Worm (Caenorhabditis elegans) whole organism, L3 larva: Measurements from ENCODE around the gene ndab-2.

Experiments
- R02D3.7 ChIP-seq: fragments of 150-350 bp; optimal IDR thresholded peaks from 2 replicates; lab custom pipeline; 2014; ENCODE audit warnings: missing biosample characterization, missing genetic modification characterization
- ZK546.5 ChIP-seq: sonication (generic microtip); optimal IDR thresholded peaks from 2 replicates; lab custom pipeline; 2017; ENCODE audit warnings: missing biosample characterization, missing genetic modification characterization
- aly-2 ChIP-seq: fragments of 150-350 bp; optimal IDR thresholded peaks from 2 replicates; lab custom pipeline; 2014; ENCODE audit warnings: missing biosample characterization, missing genetic modification characterization
- ama-1 ChIP-seq: fragments of 150-350 bp; optimal IDR thresholded peaks from 2 replicates; lab custom pipeline; 2018
- ceh-16 ChIP-seq: sonication (generic microtip); optimal IDR thresholded peaks from 2 replicates; lab custom pipeline; 2017; ENCODE audit warnings: missing biosample characterization, missing genetic modification characterization
- ceh-28 ChIP-seq: fragments of 150-350 bp; optimal IDR thresholded peaks from 2 replicates; lab custom pipeline; 2014; ENCODE audit warnings: missing biosample characterization, missing genetic modification reagents, missing genetic modification characterization
- ceh-82 ChIP-seq: fragments of 150-350 bp; optimal IDR thresholded peaks from 2 replicates; lab custom pipeline; 2014; ENCODE audit warnings: missing biosample characterization, missing genetic modification characterization
- ceh-9 ChIP-seq: sonication (generic microtip); optimal IDR thresholded peaks from 2 replicates; lab custom pipeline; 2018; ENCODE audit warnings: missing biosample characterization, missing genetic modification characterization
- daf-12 ChIP-seq: fragments of 150-350 bp; optimal IDR thresholded peaks from 2 replicates; lab custom pipeline; 2014; ENCODE audit warnings: missing biosample characterization, missing genetic modification reagents, missing genetic modification characterization
- egl-27 ChIP-seq: sonication (generic microtip); optimal IDR thresholded peaks from 4 replicates; lab custom pipeline; 2017; ENCODE audit warnings: missing biosample characterization, missing genetic modification reagents, missing genetic modification characterization
- egl-5 ChIP-seq: fragments of 150-350 bp; optimal IDR thresholded peaks from 2 replicates; lab custom pipeline; 2017; ENCODE audit warnings: missing biosample characterization, missing genetic modification reagents, missing genetic modification characterization, inconsistent platforms
- elt-1 ChIP-seq: fragments of 150-350 bp; optimal IDR thresholded peaks from 2 replicates; lab custom pipeline; 2014; ENCODE audit warnings: missing biosample characterization, missing genetic modification characterization
- elt-2 ChIP-seq: sonication (generic microtip); optimal IDR thresholded peaks from 2 replicates; lab custom pipeline; 2016; ENCODE audit warnings: missing genetic modification reagents, mild to moderate bottlenecking, missing genetic modification characterization, missing compliant biosample characterization
- elt-3 ChIP-seq, 3 experiments: fragments of 150-350 bp in 1 of 3; sonication (generic microtip) in 2 of 3; optimal IDR thresholded peaks; 2 replicates in 2 of 3; 4 replicates in 1 of 3; lab custom pipeline; 2014 to 2017; ENCODE audit warnings: missing biosample characterization in 3 of 3, missing genetic modification characterization in 3 of 3
- eor-1 ChIP-seq, 2 experiments: fragments of 150-350 bp; optimal IDR thresholded peaks; 2 replicates each; lab custom pipeline; 2014 to 2018; ENCODE audit warnings: missing biosample characterization in 2 of 2, missing genetic modification characterization in 2 of 2
- fkh-10 ChIP-seq: sonication (generic microtip); optimal IDR thresholded peaks from 2 replicates; lab custom pipeline; 2017; ENCODE audit warnings: missing biosample characterization, missing genetic modification reagents, missing genetic modification characterization
- fkh-2 ChIP-seq: fragments of 150-350 bp; optimal IDR thresholded peaks from 2 replicates; lab custom pipeline; 2014; ENCODE audit warnings: missing biosample characterization, missing genetic modification reagents, missing genetic modification characterization
- fos-1 ChIP-seq: fragments of 150-350 bp; optimal IDR thresholded peaks from 2 replicates; lab custom pipeline; 2014; ENCODE audit warnings: missing biosample characterization, missing genetic modification characterization
- hmg-11 ChIP-seq: sonication (generic microtip); optimal IDR thresholded peaks from 2 replicates; lab custom pipeline; 2016; ENCODE audit warnings: missing genetic modification characterization, missing compliant biosample characterization
- jun-1 ChIP-seq: fragments of 150-350 bp; optimal IDR thresholded peaks from 2 replicates; lab custom pipeline; 2014; ENCODE audit warnings: missing biosample characterization, missing genetic modification reagents, missing genetic modification characterization
- lin-15B ChIP-seq: fragments of 150-350 bp; optimal IDR thresholded peaks from 2 replicates; lab custom pipeline; 2014; ENCODE audit warnings: missing biosample characterization, missing genetic modification characterization
- lin-39 ChIP-seq: fragments of 150-350 bp; optimal IDR thresholded peaks from 2 replicates; lab custom pipeline; 2018; ENCODE audit warnings: missing biosample characterization, missing genetic modification reagents, missing genetic modification characterization
- lsy-12 ChIP-seq: sonication (generic microtip); optimal IDR thresholded peaks from 2 replicates; lab custom pipeline; 2016; ENCODE audit warnings: mild to moderate bottlenecking, missing genetic modification characterization, missing compliant biosample characterization
- mdl-1 ChIP-seq: fragments of 150-350 bp; optimal IDR thresholded peaks from 2 replicates; lab custom pipeline; 2014; ENCODE audit warnings: missing biosample characterization, missing genetic modification characterization
- mml-1 ChIP-seq: fragments of 150-350 bp; sonication (generic microtip); optimal IDR thresholded peaks from 3 replicates; lab custom pipeline; 2014; ENCODE audit warnings: missing biosample characterization, missing genetic modification characterization
- nfya-1 ChIP-seq: sonication (generic microtip); optimal IDR thresholded peaks from 2 replicates; lab custom pipeline; 2017; ENCODE audit warnings: missing genetic modification characterization, mild to moderate bottlenecking, missing compliant biosample characterization, antibody characterized with exemption, moderate library complexity; ENCODE audit not compliant: insufficient read depth
- nhr-11 ChIP-seq: fragments of 150-350 bp; optimal IDR thresholded peaks from 2 replicates; lab custom pipeline; 2014; ENCODE audit warnings: missing biosample characterization, missing genetic modification characterization
- nhr-12 ChIP-seq: fragments of 150-350 bp; optimal IDR thresholded peaks from 2 replicates; lab custom pipeline; 2014; ENCODE audit warnings: missing biosample characterization, missing genetic modification characterization
- nhr-23 ChIP-seq: fragments of 150-350 bp; optimal IDR thresholded peaks from 2 replicates; lab custom pipeline; 2014; ENCODE audit warnings: missing biosample characterization, missing genetic modification reagents, missing genetic modification characterization
- nhr-237 ChIP-seq: fragments of 150-350 bp; optimal IDR thresholded peaks from 2 replicates; lab custom pipeline; 2014; ENCODE audit warnings: missing biosample characterization, missing genetic modification characterization
- nhr-25 ChIP-seq: sonication (generic microtip); optimal IDR thresholded peaks from 2 replicates; lab custom pipeline; 2017; ENCODE audit warnings: missing biosample characterization, missing genetic modification characterization
- nhr-28 ChIP-seq: fragments of 150-350 bp; optimal IDR thresholded peaks from 2 replicates; lab custom pipeline; 2014; ENCODE audit warnings: missing biosample characterization, missing genetic modification characterization
- nhr-43 ChIP-seq: sonication (generic microtip); optimal IDR thresholded peaks from 2 replicates; lab custom pipeline; 2016; ENCODE audit warnings: mild to moderate bottlenecking, missing genetic modification characterization, missing compliant biosample characterization; ENCODE audit not compliant: poor library complexity, severe bottlenecking
- nhr-67 ChIP-seq: fragments of 150-350 bp; optimal IDR thresholded peaks from 2 replicates; lab custom pipeline; 2014; ENCODE audit warnings: missing biosample characterization, missing genetic modification characterization
- nhr-76 ChIP-seq: fragments of 150-350 bp; sonication (generic microtip); optimal IDR thresholded peaks from 5 replicates; lab custom pipeline; 2014; ENCODE audit warnings: missing biosample characterization, missing genetic modification characterization
- nhr-77 ChIP-seq: fragments of 150-350 bp; optimal IDR thresholded peaks from 2 replicates; lab custom pipeline; 2014; ENCODE audit warnings: missing biosample characterization, missing genetic modification characterization
- pha-4 ChIP-seq: fragments of 150-350 bp; optimal IDR thresholded peaks from 2 replicates; lab custom pipeline; 2014; ENCODE audit warnings: missing biosample characterization, missing genetic modification reagents, missing genetic modification characterization
- pqm-1 ChIP-seq: fragments of 150-350 bp; optimal IDR thresholded peaks from 2 replicates; lab custom pipeline; 2017; ENCODE audit warnings: missing biosample characterization, missing genetic modification characterization, inconsistent platforms
- sea-2 ChIP-seq: fragments of 150-350 bp; sonication (generic microtip); optimal IDR thresholded peaks from 4 replicates; lab custom pipeline; 2014; ENCODE audit warnings: missing biosample characterization, missing genetic modification reagents, missing genetic modification characterization
- skn-1 ChIP-seq: fragments of 150-350 bp; optimal IDR thresholded peaks from 2 replicates; lab custom pipeline; 2014; ENCODE audit warnings: missing biosample characterization, missing genetic modification characterization
- snpc-4 ChIP-seq: fragments of 150-350 bp; optimal IDR thresholded peaks from 2 replicates; lab custom pipeline; 2014; ENCODE audit warnings: missing biosample characterization, missing genetic modification characterization
- tbx-2 ChIP-seq: sonication (generic microtip); optimal IDR thresholded peaks from 2 replicates; lab custom pipeline; 2016; ENCODE audit warnings: mild to moderate bottlenecking, missing genetic modification characterization, missing compliant biosample characterization
- unc-39 ChIP-seq: sonication (generic microtip); optimal IDR thresholded peaks from 4 replicates; lab custom pipeline; 2017; ENCODE audit warnings: missing biosample characterization, missing genetic modification characterization
- unc-62 ChIP-seq: fragments of 150-350 bp; sonication (generic microtip); optimal IDR thresholded peaks from 4 replicates; lab custom pipeline; 2014; ENCODE audit warnings: missing biosample characterization, missing genetic modification reagents, missing genetic modification characterization
- zag-1 ChIP-seq: fragments of 150-350 bp; optimal IDR thresholded peaks from 2 replicates; lab custom pipeline; 2014; ENCODE audit warnings: missing biosample characterization, missing genetic modification characterization
- ztf-11 ChIP-seq: fragments of 150-350 bp; optimal IDR thresholded peaks from 2 replicates; lab custom pipeline; 2014; ENCODE audit warnings: missing biosample characterization, missing genetic modification characterization
- ztf-4 ChIP-seq: fragments of 150-350 bp; optimal IDR thresholded peaks from 2 replicates; lab custom pipeline; 2014; ENCODE audit warnings: missing biosample characterization, missing genetic modification characterization

The ndab-2 gene

ce11 chrIII:7154526-7154925, 26.0 kb upstream of the ndab-2 start:
- no peak for TF ChIP-seq aly-2 (tag; lab: Kevin White, UChicago)
- peak; percentile 16 for TF ChIP-seq jun-1 (tag; lab: Kevin White, UChicago)
- TF ChIP-seq lin-15B (tag; lab: Kevin White, UChicago) = no peak
- peak; percentile 30 for TF ChIP-seq elt-2

ce11 chrIII:7155631-7156030, 24.9 kb upstream of the ndab-2 start:
- TF ChIP-seq nhr-23 (tag; lab: Kevin White, UChicago) (peak; percentile 85), ZK546.5 (peak; percentile 17), zag-1 (peak; percentile 81), mml-1 (tag; lab: Kevin White, UChicago) (no peak), tbx-2 (peak; percentile 79), nhr-43 (tag; lab: Kevin White, UChicago) (peak; percentile 80), pha-4 (peak; percentile 92), fkh-2 (tag; lab: Kevin White, UChicago) (no peak), lsy-12 (tag; lab: Kevin White, UChicago) (peak; percentile 87), nhr-28 (tag; lab: Kevin White, UChicago) (no peak), nhr-67 (tag; lab: Kevin White, UChicago) (peak; percentile 15), nhr-12 (tag; lab: Kevin White, UChicago) (no peak), nhr-77 (tag; lab: Kevin White, UChicago) (peak; percentile 69), mdl-1 (peak; percentile 98), egl-5 (peak; percentile 85), R02D3.7 (tag; lab: Kevin White, UChicago) (peak; percentile 75), nfya-1 (tag; lab: Kevin White, UChicago) (peak; percentile 94), elt-1 (tag; lab: Kevin White, UChicago) (peak; percentile 40), elt-3 (tag; optimal IDR thresholded peaks at IDR 0.05; lab: Kevin White, UChicago) (no peak), aly-2 (tag; lab: Kevin White, UChicago) (no peak), ztf-11 (tag; lab: Kevin White, UChicago) (no peak), nhr-11 (tag; lab: Kevin White, UChicago) (peak; percentile 74), skn-1 (tag; lab: Kevin White, UChicago) (peak; percentile 78), ama-1 (lab: Kevin White, UChicago) (peak; percentile 79), elt-2 (peak; percentile 83), ceh-28 (tag; lab: Kevin White, UChicago) (peak; percentile 89), ceh-82 (tag; lab: Kevin White, UChicago) (peak; percentile 52), ceh-16 (no peak), eor-1 (tag; optimal IDR thresholded peaks at IDR 0.05; lab: Kevin White, UChicago) (no peak), ceh-9 (tag; lab: Kevin White, UChicago) (no peak), nhr-237 (tag; lab: Kevin White, UChicago) (no peak), ztf-4 (no peak), hmg-11 (tag; lab: Kevin White, UChicago) (peak; percentile 92), egl-27 (tag; lab: Kevin White, UChicago) (peak; percentile 97), jun-1 (tag; lab: Kevin White, UChicago) (peak; percentile 89), daf-12 (no peak), pqm-1 (tag; lab: Kevin White, UChicago) (peak; percentile 47), nhr-76 (tag; lab: Kevin White, UChicago) (no peak), snpc-4 (peak; percentile 88), unc-39 (no peak), lin-39 (peak; percentile 67), fkh-10 (GFP tag; lab: Kevin White, UChicago) (peak; percentile 98), unc-62 (peak; percentile 69), lin-15B (tag; lab: Kevin White, UChicago) (peak; percentile 74), sea-2 (GFP tag; lab: Kevin White, UChicago) (peak; percentile 13), nhr-25 (peak; percentile 87), fos-1 (tag; lab: Kevin White, UChicago) (peak; percentile 34)
- TF ChIP-seq, all 47 proteins: peak for 32
